Fruit fly (Drosophila melanogaster): ENCODE results near the gene Wdr62.
A peak's percentile ranks its signal among the peaks of the same experiment; 100 is the strongest.

Wdr62 gene

dm6 chr2L:1973957-1974356 lies 89.5 kb downstream of the Wdr62 start, which contains the start of gene Der-1:
Gene Der-1, plus strand, starts transcription at chr2L:1973957.
- no peak for TF ChIP-seq CG11617 (GFP tag; optimal IDR thresholded peaks at IDR 0.05)
- no peak for TF ChIP-seq cic (GFP tag; optimal IDR thresholded peaks at IDR 0.05)
- TF ChIP-seq tj (GFP tag; optimal IDR thresholded peaks at IDR 0.05): no peak
- TF ChIP-seq CG1620 (GFP tag; optimal IDR thresholded peaks at IDR 0.05): peak; percentile 4
- TF ChIP-seq Clk (GFP tag; optimal IDR thresholded peaks at IDR 0.05): no peak
- peak; percentile 14 for TF ChIP-seq Crg-1 (GFP tag; optimal IDR thresholded peaks at IDR 0.05)
- TF ChIP-seq toe (GFP tag; optimal IDR thresholded peaks at IDR 0.05): no peak
- TF ChIP-seq pad (GFP tag; optimal IDR thresholded peaks at IDR 0.05): no peak
- TF ChIP-seq CG14711 (tag; optimal IDR thresholded peaks at IDR 0.05): no peak
- TF ChIP-seq CG7045 (GFP tag; optimal IDR thresholded peaks at IDR 0.05): no peak
- no peak for TF ChIP-seq cnc (optimal IDR thresholded peaks at IDR 0.05)
- peak; percentile 4 for TF ChIP-seq CG7101 (tag; optimal IDR thresholded peaks at IDR 0.05)
- no peak for TF ChIP-seq ovo (GFP tag; optimal IDR thresholded peaks at IDR 0.05)
- no peak for TF ChIP-seq CG12768 (GFP tag; optimal IDR thresholded peaks at IDR 0.05)
- peak; percentile 3 for TF ChIP-seq Mnt (GFP tag; optimal IDR thresholded peaks at IDR 0.05)
- no peak for TF ChIP-seq Hr96 (GFP tag; optimal IDR thresholded peaks at IDR 0.05)
- peak; percentile 7 for TF ChIP-seq bab1 (GFP tag; optimal IDR thresholded peaks at IDR 0.05)
- no peak for TF ChIP-seq CG5204 (GFP tag; optimal IDR thresholded peaks at IDR 0.05)
- TF ChIP-seq kay (GFP tag; ENCODE audit: borderline replicate concordance): no peak
- TF ChIP-seq CG33017 (tag; optimal IDR thresholded peaks at IDR 0.05): no peak

dm6 chr2L:1975473-1975872 lies 91.1 kb downstream of the Wdr62 start:
- TF ChIP-seq CG11617 (GFP tag; optimal IDR thresholded peaks at IDR 0.05) (no peak), CG7101 (tag; optimal IDR thresholded peaks at IDR 0.05) (no peak), toe (GFP tag; optimal IDR thresholded peaks at IDR 0.05) (no peak), cic (GFP tag; optimal IDR thresholded peaks at IDR 0.05) (no peak), Hr96 (GFP tag; optimal IDR thresholded peaks at IDR 0.05) (no peak), bab1 (GFP tag; optimal IDR thresholded peaks at IDR 0.05) (no peak), ovo (GFP tag; optimal IDR thresholded peaks at IDR 0.05) (no peak), CG5204 (GFP tag; optimal IDR thresholded peaks at IDR 0.05) (no peak), kay (GFP tag; ENCODE audit: borderline replicate concordance) (no peak), CG33017 (tag; optimal IDR thresholded peaks at IDR 0.05) (no peak), Mnt (GFP tag; optimal IDR thresholded peaks at IDR 0.05) (no peak), pad (GFP tag; optimal IDR thresholded peaks at IDR 0.05) (no peak), cnc (optimal IDR thresholded peaks at IDR 0.05) (no peak), CG7045 (GFP tag; optimal IDR thresholded peaks at IDR 0.05) (no peak), Clk (GFP tag; optimal IDR thresholded peaks at IDR 0.05) (no peak)

- no peak for TF ChIP-seq cnc (optimal IDR thresholded peaks at IDR 0.05)
Measured at dm6 chr2L:1979196-1979818, 94.9 kb downstream of the Wdr62 start.

dm6 chr2L:1980708-1981339 lies 96.4 kb downstream of the Wdr62 start, which contains the start of the genes CG15356 and CG15362:
Gene CG15356, minus strand, starts transcription at chr2L:1980755.
Gene CG15362, plus strand, starts transcription at chr2L:1981176.
- TF ChIP-seq CG14711 (tag; optimal IDR thresholded peaks at IDR 0.05) (peak; percentile 13), CG1620 (GFP tag; optimal IDR thresholded peaks at IDR 0.05) (peak; percentile 70), CG33017 (tag; optimal IDR thresholded peaks at IDR 0.05) (no peak), CG12768 (GFP tag; optimal IDR thresholded peaks at IDR 0.05) (peak; percentile 55), ovo (GFP tag; optimal IDR thresholded peaks at IDR 0.05) (no peak), Mnt (GFP tag; optimal IDR thresholded peaks at IDR 0.05) (peak; percentile 51), CG11617 (GFP tag; optimal IDR thresholded peaks at IDR 0.05) (peak; percentile 45), pad (GFP tag; optimal IDR thresholded peaks at IDR 0.05) (peak; percentile 38), Crg-1 (GFP tag; optimal IDR thresholded peaks at IDR 0.05) (peak; percentile 52), Clk (GFP tag; optimal IDR thresholded peaks at IDR 0.05) (no peak), bab1 (GFP tag; optimal IDR thresholded peaks at IDR 0.05) (peak; percentile 60), CG7045 (GFP tag; optimal IDR thresholded peaks at IDR 0.05) (peak; percentile 29), toe (GFP tag; optimal IDR thresholded peaks at IDR 0.05) (peak; percentile 66)

- TF ChIP-seq CG7101 (tag; optimal IDR thresholded peaks at IDR 0.05) (peak; percentile 18), CG12768 (GFP tag; optimal IDR thresholded peaks at IDR 0.05) (peak; percentile 13), CG14711 (tag; optimal IDR thresholded peaks at IDR 0.05) (peak; percentile 0), cnc (optimal IDR thresholded peaks at IDR 0.05) (no peak), bab1 (GFP tag; optimal IDR thresholded peaks at IDR 0.05) (no peak), CG7045 (GFP tag; optimal IDR thresholded peaks at IDR 0.05) (no peak), toe (GFP tag; optimal IDR thresholded peaks at IDR 0.05) (peak; percentile 58), Mnt (GFP tag; optimal IDR thresholded peaks at IDR 0.05) (peak; percentile 29)
Measured at dm6 chr2L:1981726-1982367, 97.4 kb downstream of the Wdr62 start, which contains the start of gene CG7289. Gene CG7289, plus strand, starts transcription at chr2L:1982217.

Data from whole organism, adult.